Worm (Caenorhabditis elegans): ENCODE measurements around the gene erfa-3.

erfa-3 gene

ce11 chrV:11146958-11147779, 34.3 kb upstream of the erfa-3 start, which contains the start of the genes T19C4.24 and nlp-33 (continued):
- TF ChIP-seq elt-1 (tag; optimal IDR thresholded peaks at IDR 0.05) (no peak), fos-1 (tag; optimal IDR thresholded peaks at IDR 0.05) (no peak), skn-1 (tag; optimal IDR thresholded peaks at IDR 0.05) (no peak), unc-62 (GFP tag; optimal IDR thresholded peaks at IDR 0.05) (no peak), lin-11 (tag; optimal IDR thresholded peaks at IDR 0.05) (no peak), ZK546.5 (tag; optimal IDR thresholded peaks at IDR 0.05) (no peak), nhr-6 (tag; optimal IDR thresholded peaks at IDR 0.05) (no peak), ama-1 (optimal IDR thresholded peaks at IDR 0.05) (peak; percentile 94), snpc-4 (tag; optimal IDR thresholded peaks at IDR 0.05) (no peak), elt-3 (tag; optimal IDR thresholded peaks at IDR 0.05) (no peak), nhr-25 (tag; optimal IDR thresholded peaks at IDR 0.05) (peak; percentile 87), R02D3.7 (tag; optimal IDR thresholded peaks at IDR 0.05) (no peak), mab-5 (tag; optimal IDR thresholded peaks at IDR 0.05) (no peak), unc-39 (tag; optimal IDR thresholded peaks at IDR 0.05) (no peak), nhr-21 (tag; optimal IDR thresholded peaks at IDR 0.05) (no peak), ceh-82 (tag; optimal IDR thresholded peaks at IDR 0.05) (no peak), nhr-12 (tag; optimal IDR thresholded peaks at IDR 0.05) (no peak), lsy-2 (tag; optimal IDR thresholded peaks at IDR 0.05) (no peak), nhr-129 (tag; optimal IDR thresholded peaks at IDR 0.05) (no peak), nhr-23 (tag; optimal IDR thresholded peaks at IDR 0.05) (no peak), zag-1 (tag; optimal IDR thresholded peaks at IDR 0.05) (no peak), sma-3 (GFP tag; optimal IDR thresholded peaks at IDR 0.05) (peak; percentile 72)

ce11 chrV:11144694-11145093, 31.8 kb upstream of the erfa-3 start, which contains the start of gene C06H2.7:
TSS of gene C06H2.7 (minus strand) at chrV:11144794.
- no peak for TF ChIP-seq Y55F3AM.14 (GFP tag; optimal IDR thresholded peaks at IDR 0.05)
- TF ChIP-seq ama-1 (optimal IDR thresholded peaks at IDR 0.05) = no peak
- no peak for TF ChIP-seq gmeb-1 (tag; optimal IDR thresholded peaks at IDR 0.05)
- TF ChIP-seq elt-3 (tag; optimal IDR thresholded peaks at IDR 0.05) = no peak
- TF ChIP-seq elt-1 (tag; optimal IDR thresholded peaks at IDR 0.05) = no peak
- TF ChIP-seq unc-55 (GFP tag; optimal IDR thresholded peaks at IDR 0.05) = no peak
- no peak for TF ChIP-seq lin-39 (tag; optimal IDR thresholded peaks at IDR 0.05)
- no peak for TF ChIP-seq sem-4 (tag; optimal IDR thresholded peaks at IDR 0.05)
- TF ChIP-seq ceh-82 (tag; optimal IDR thresholded peaks at IDR 0.05) = no peak
- no peak for TF ChIP-seq zag-1 (tag; optimal IDR thresholded peaks at IDR 0.05)
- TF ChIP-seq nhr-11 (tag; optimal IDR thresholded peaks at IDR 0.05) = no peak
- TF ChIP-seq nhr-237 (tag; optimal IDR thresholded peaks at IDR 0.05) = no peak
- TF ChIP-seq nhr-25 (tag; optimal IDR thresholded peaks at IDR 0.05) = no peak
- TF ChIP-seq dmd-4 (tag; optimal IDR thresholded peaks at IDR 0.05) = no peak
- TF ChIP-seq R02D3.7 (tag; optimal IDR thresholded peaks at IDR 0.05) = no peak
- TF ChIP-seq unc-62 (GFP tag; optimal IDR thresholded peaks at IDR 0.05) = no peak
- no peak for TF ChIP-seq nhr-6 (tag; optimal IDR thresholded peaks at IDR 0.05)

ce11 chrV:11141179-11141578, 28.3 kb upstream of the erfa-3 start, which contains the start of gene folt-1:
TSS of gene folt-1 (plus strand) at chrV:11141479.
- TF ChIP-seq ama-1 (optimal IDR thresholded peaks at IDR 0.05) = no peak
- no peak for TF ChIP-seq nhr-10 (tag; optimal IDR thresholded peaks at IDR 0.05)
- no peak for TF ChIP-seq nhr-237 (tag; optimal IDR thresholded peaks at IDR 0.05)
- TF ChIP-seq mab-5 (tag; optimal IDR thresholded peaks at IDR 0.05) = no peak

ce11 chrV:11140326-11140725, 27.4 kb upstream of the erfa-3 start:
- TF ChIP-seq nhr-129 (tag; optimal IDR thresholded peaks at IDR 0.05) = peak; percentile 65
- TF ChIP-seq mdl-1 (tag; optimal IDR thresholded peaks at IDR 0.05) = no peak
- TF ChIP-seq unc-62 (GFP tag; optimal IDR thresholded peaks at IDR 0.05) = no peak
- peak; percentile 66 for TF ChIP-seq sma-9 (GFP tag; optimal IDR thresholded peaks at IDR 0.05)
- no peak for TF ChIP-seq sma-9 (tag; optimal IDR thresholded peaks at IDR 0.05)
- TF ChIP-seq unc-55 (GFP tag; optimal IDR thresholded peaks at IDR 0.05) = peak; percentile 38
- peak; percentile 4 for TF ChIP-seq C34F6.9 (tag; optimal IDR thresholded peaks at IDR 0.05)
- TF ChIP-seq lsy-2 (tag; optimal IDR thresholded peaks at IDR 0.05) = peak in 1 of 2 experiments; percentile 27
- TF ChIP-seq fos-1 (tag; optimal IDR thresholded peaks at IDR 0.05) = peak; percentile 37
- TF ChIP-seq F13H6.1 (tag; optimal IDR thresholded peaks at IDR 0.05) = peak; percentile 53
- no peak for TF ChIP-seq dmd-4 (tag; optimal IDR thresholded peaks at IDR 0.05)
- TF ChIP-seq ztf-4 (tag; optimal IDR thresholded peaks at IDR 0.05) = no peak
- no peak for TF ChIP-seq skn-1 (tag; optimal IDR thresholded peaks at IDR 0.05)
- no peak for TF ChIP-seq unc-39 (tag; optimal IDR thresholded peaks at IDR 0.05)
